Worm (Caenorhabditis elegans): ENCODE measurements around the gene C34F6.12.

C34F6.12 gene

DNA sequence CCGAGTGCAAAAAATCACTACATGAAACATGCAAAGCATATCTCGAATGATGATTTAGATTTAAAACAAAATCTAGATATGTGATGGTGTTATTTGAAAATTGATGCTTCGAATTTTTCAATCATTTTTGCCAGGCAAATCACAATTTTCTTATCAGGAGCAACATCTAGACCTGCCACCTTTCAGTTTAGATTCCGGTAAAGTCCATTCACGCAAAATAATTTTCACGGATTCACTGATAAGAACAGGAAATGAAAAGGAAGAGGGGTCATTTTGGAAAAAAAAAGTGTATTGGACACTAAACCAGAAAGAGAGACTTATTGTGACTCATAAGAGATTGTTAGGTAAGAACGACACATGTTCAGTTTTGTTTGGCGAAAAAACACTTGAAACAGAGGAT, 25.4 kb upstream of the C34F6.12 start:
- TF ChIP-seq tbx-8 (GFP tag; optimal IDR thresholded peaks at IDR 0.05) = no peak
- no peak for TF ChIP-seq drap-1 (GFP tag; optimal IDR thresholded peaks at IDR 0.05)
- TF ChIP-seq cnd-1 (tag; optimal IDR thresholded peaks at IDR 0.05) = no peak
- no peak for TF ChIP-seq ceh-83 (GFP tag; optimal IDR thresholded peaks at IDR 0.05)
- TF ChIP-seq lin-13 (tag; optimal IDR thresholded peaks at IDR 0.05) = no peak
- no peak for TF ChIP-seq snpc-4 (tag; optimal IDR thresholded peaks at IDR 0.05)
- TF ChIP-seq nhr-28 (tag; optimal IDR thresholded peaks at IDR 0.05) = no peak
- no peak for TF ChIP-seq bed-3 (GFP tag; optimal IDR thresholded peaks at IDR 0.05)
- TF ChIP-seq lin-32 (GFP tag; optimal IDR thresholded peaks at IDR 0.05) = no peak
- TF ChIP-seq hlh-1 (tag; optimal IDR thresholded peaks at IDR 0.05) = no peak
- TF ChIP-seq nhr-2 (tag; optimal IDR thresholded peaks at IDR 0.05) = no peak

ce11 chrX:11250983-11251382, 24.5 kb upstream of the C34F6.12 start:
- TF ChIP-seq mep-1 (tag; optimal IDR thresholded peaks at IDR 0.05) (no peak), ceh-43 (GFP tag; optimal IDR thresholded peaks at IDR 0.05) (no peak), ceh-83 (GFP tag; optimal IDR thresholded peaks at IDR 0.05) (no peak), unc-120 (tag; optimal IDR thresholded peaks at IDR 0.05; ENCODE audit: poor library complexity, severe bottlenecking) (no peak), pha-4 (tag; optimal IDR thresholded peaks at IDR 0.05) (no peak), bed-3 (GFP tag; optimal IDR thresholded peaks at IDR 0.05) (no peak), drap-1 (GFP tag; optimal IDR thresholded peaks at IDR 0.05) (no peak)

DNA sequence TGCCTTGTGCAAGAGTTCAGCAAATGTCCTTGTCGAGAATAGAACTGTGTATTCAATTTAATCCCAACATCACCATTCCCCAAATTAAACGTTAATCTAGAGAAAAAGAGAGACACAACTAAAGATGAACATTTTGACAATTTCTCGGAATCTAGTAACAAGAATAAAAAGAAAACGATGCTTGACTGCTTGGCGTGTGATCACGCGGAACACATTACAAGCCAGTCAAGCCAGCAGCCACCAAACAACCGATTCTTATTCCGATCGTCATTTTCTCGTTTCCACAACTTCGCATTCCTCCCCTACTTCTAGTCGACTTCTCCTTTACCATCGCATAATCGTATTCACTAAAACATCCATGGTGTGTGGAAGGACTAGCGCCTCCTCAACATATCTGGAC, 22.9 kb upstream of the C34F6.12 start:
- TF ChIP-seq lin-32 (GFP tag; optimal IDR thresholded peaks at IDR 0.05) (no peak), blmp-1 (tag; optimal IDR thresholded peaks at IDR 0.05) (no peak), unc-120 (tag; optimal IDR thresholded peaks at IDR 0.05; ENCODE audit: poor library complexity, severe bottlenecking) (no peak), ces-1 (GFP tag; optimal IDR thresholded peaks at IDR 0.05) (no peak), ceh-39 (tag; optimal IDR thresholded peaks at IDR 0.05) (no peak), ceh-43 (GFP tag; optimal IDR thresholded peaks at IDR 0.05) (no peak), tbx-8 (GFP tag; optimal IDR thresholded peaks at IDR 0.05) (no peak), flh-1 (GFP tag; optimal IDR thresholded peaks at IDR 0.05) (no peak), bed-3 (GFP tag; optimal IDR thresholded peaks at IDR 0.05) (no peak), zip-8 (tag; optimal IDR thresholded peaks at IDR 0.05) (no peak)

ce11 chrX:11248083-11248482, 21.6 kb upstream of the C34F6.12 start:
- TF ChIP-seq mls-2 (tag; optimal IDR thresholded peaks at IDR 0.05) (peak; percentile 40), unc-120 (tag; optimal IDR thresholded peaks at IDR 0.05; ENCODE audit: poor library complexity, severe bottlenecking) (no peak), ceh-39 (tag; optimal IDR thresholded peaks at IDR 0.05) (no peak), M03D4.4 (tag; optimal IDR thresholded peaks at IDR 0.05) (peak; percentile 59), unc-62 (GFP tag; optimal IDR thresholded peaks at IDR 0.05) (peak; percentile 24), ces-1 (GFP tag; optimal IDR thresholded peaks at IDR 0.05) (no peak), hlh-1 (tag; optimal IDR thresholded peaks at IDR 0.05) (peak; percentile 32), mab-5 (tag; optimal IDR thresholded peaks at IDR 0.05) (no peak), drap-1 (GFP tag; optimal IDR thresholded peaks at IDR 0.05) (peak; percentile 71), sptf-1 (tag; optimal IDR thresholded peaks at IDR 0.05) (peak; percentile 53), ham-2 (GFP tag; optimal IDR thresholded peaks at IDR 0.05) (peak; percentile 73), unc-39 (tag; optimal IDR thresholded peaks at IDR 0.05) (no peak), pha-4 (tag; optimal IDR thresholded peaks at IDR 0.05) (peak; percentile 82), tbx-8 (GFP tag; optimal IDR thresholded peaks at IDR 0.05) (no peak), nhr-2 (tag; optimal IDR thresholded peaks at IDR 0.05) (no peak), lin-32 (GFP tag; optimal IDR thresholded peaks at IDR 0.05) (no peak)

DNA sequence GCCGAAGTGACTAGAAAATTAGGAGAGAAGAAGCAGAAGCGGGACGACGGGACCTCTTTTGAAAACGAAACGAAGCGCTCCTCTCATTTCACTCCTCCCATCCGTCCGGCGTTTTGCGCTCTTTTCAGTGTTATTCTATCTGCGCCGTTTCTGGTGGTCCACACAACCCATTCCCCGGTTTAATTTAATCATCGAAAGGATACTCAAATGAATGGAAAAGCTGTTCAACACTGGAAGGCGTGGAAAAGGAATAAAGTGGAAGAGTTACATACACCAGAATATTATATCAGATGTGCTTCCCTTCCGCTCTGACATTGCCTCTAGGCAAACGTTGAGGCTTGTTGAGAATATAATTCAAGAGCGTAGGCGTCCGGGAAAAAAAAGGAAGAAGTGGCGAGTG, 18.6 kb upstream of the C34F6.12 start:
- TF ChIP-seq lsy-2 (tag; optimal IDR thresholded peaks at IDR 0.05) (no peak), ces-1 (GFP tag; optimal IDR thresholded peaks at IDR 0.05) (peak; percentile 76)

DNA sequence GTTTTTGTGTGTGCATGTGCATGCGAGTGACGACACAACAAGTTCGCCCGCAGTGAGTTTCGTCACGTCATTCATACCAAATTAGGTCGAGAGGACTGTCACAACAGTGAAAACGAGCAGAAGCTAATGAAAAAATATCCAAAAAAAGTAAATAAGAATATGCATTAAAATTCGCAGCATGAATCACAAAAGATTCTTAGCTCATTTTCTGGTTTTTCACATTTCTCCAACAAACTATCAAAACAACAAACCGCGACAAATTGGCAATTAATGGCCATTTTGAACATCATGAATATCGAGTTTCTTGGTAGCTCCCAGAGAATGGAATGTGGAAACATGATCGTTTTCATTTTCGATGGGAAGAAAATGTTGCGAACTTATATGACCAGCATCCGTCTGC, 17.1 kb upstream of the C34F6.12 start:
- no peak for TF ChIP-seq nhr-12 (tag; optimal IDR thresholded peaks at IDR 0.05)
- no peak for TF ChIP-seq pha-4 (tag; optimal IDR thresholded peaks at IDR 0.05)
- no peak for TF ChIP-seq sem-2 (GFP tag; optimal IDR thresholded peaks at IDR 0.05)
- TF ChIP-seq ceh-43 (GFP tag; optimal IDR thresholded peaks at IDR 0.05) = no peak
- no peak for TF ChIP-seq M03D4.4 (tag; optimal IDR thresholded peaks at IDR 0.05)
- no peak for TF ChIP-seq mab-5 (tag; optimal IDR thresholded peaks at IDR 0.05)
- no peak for TF ChIP-seq nhr-28 (tag; optimal IDR thresholded peaks at IDR 0.05)
- no peak for TF ChIP-seq nhr-76 (tag; optimal IDR thresholded peaks at IDR 0.05)
- TF ChIP-seq zip-8 (tag; optimal IDR thresholded peaks at IDR 0.05) = no peak
- no peak for TF ChIP-seq mls-2 (tag; optimal IDR thresholded peaks at IDR 0.05)
- TF ChIP-seq ztf-11 (tag; optimal IDR thresholded peaks at IDR 0.05) = no peak
